Fruit fly (Drosophila melanogaster) whole organism, prepupa: ENCODE measurements around the gene CG14314.

Experiments used
- CG31627 ChIP-seq: fragments of 200-800 bp; sonication (Bioruptor generic); optimal IDR thresholded peaks from 3 replicates; lab custom pipeline; 2016; ENCODE audit warnings: missing biosample characterization, missing genetic modification characterization
- CG8119 ChIP-seq: fragments of 200-800 bp; sonication (Bioruptor generic); IDR thresholded peaks from 3 replicates; pipeline ENCODE4 v1.3.6; 2022; ENCODE audit warnings: missing biosample characterization, missing genetic modification characterization
- Smox ChIP-seq: fragments of 200-800 bp; sonication (Bioruptor generic); optimal IDR thresholded peaks from 3 replicates; lab custom pipeline; 2016; ENCODE audit warnings: missing biosample characterization, missing genetic modification characterization
- Sox14 ChIP-seq: fragments of 200-800 bp; sonication (Bioruptor generic); optimal IDR thresholded peaks from 3 replicates; lab custom pipeline; 2016; ENCODE audit warnings: missing biosample characterization, missing genetic modification characterization
- dac ChIP-seq: fragments of 200-800 bp; sonication (Bioruptor generic); optimal IDR thresholded peaks from 2 replicates; lab custom pipeline; 2017; ENCODE audit warnings: missing biosample characterization, mild to moderate bottlenecking, missing genetic modification characterization

DNA sequence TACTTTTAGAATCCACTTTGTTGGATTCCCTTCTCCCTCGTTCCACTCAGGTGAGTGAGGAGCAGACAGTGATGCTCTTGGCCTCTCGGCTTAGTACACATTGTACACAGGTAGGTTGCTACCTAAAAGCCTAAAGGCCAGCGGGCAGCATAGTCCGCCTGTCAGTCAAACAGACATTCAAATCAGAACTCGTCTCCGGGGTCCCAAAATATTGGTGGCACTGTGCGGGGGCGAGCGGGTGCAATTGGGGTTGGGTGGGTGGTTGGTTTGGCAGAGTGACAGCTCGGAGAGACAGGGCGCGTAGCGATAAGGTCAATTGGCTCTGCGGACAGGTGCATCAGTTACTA, 18.2 kb upstream of the CG14314 start:
- TF ChIP-seq dac (GFP tag; lab: Kevin White, UChicago) = no peak
- TF ChIP-seq CG31627 (GFP tag; lab: Kevin White, UChicago) = no peak
- TF ChIP-seq Smox = no peak
- no peak for TF ChIP-seq Sox14
- TF ChIP-seq CG8119 = no peak
